Worm (Caenorhabditis elegans): ENCODE results near the gene M02B7.7.

DNA sequence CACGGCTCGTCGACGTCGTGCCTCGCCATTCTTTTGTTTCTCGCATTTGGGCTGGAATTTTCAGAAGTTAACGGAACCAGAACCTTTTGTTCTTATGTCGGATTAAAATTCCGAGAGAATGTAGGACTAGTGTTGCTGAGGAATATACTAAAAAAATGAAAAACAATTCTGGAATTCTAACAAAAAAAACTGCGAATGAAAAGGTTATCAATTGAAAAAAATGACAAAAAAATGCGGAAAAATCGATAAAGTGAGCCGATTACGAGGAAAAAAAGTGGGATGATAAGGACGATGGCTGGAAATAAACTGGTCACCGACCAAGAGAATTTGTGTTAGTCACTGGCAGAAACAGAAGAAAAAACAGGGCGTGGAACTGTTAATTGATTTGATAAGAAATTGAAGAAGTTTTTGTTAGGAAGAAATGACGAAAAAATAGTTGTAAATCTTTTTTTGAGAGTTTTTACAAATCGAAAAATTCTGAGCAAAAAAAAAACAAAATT lies 12.3 kb upstream of the M02B7.7 start, which contains the start of gene bris-1:
- TF ChIP-seq dpl-1 (GFP tag; optimal IDR thresholded peaks at IDR 0.05) (no peak), F16B12.6 (tag; optimal IDR thresholded peaks at IDR 0.05) (no peak), fkh-10 (GFP tag; optimal IDR thresholded peaks at IDR 0.05) (no peak), fos-1 (tag; optimal IDR thresholded peaks at IDR 0.05) (no peak), aly-2 (tag; optimal IDR thresholded peaks at IDR 0.05) (no peak), rnt-1 (tag; optimal IDR thresholded peaks at IDR 0.05) (no peak), elt-3 (tag; optimal IDR thresholded peaks at IDR 0.05) (no peak), nhr-12 (tag; optimal IDR thresholded peaks at IDR 0.05) (no peak), sup-37 (GFP tag; optimal IDR thresholded peaks at IDR 0.05) (no peak), ceh-8 (GFP tag; optimal IDR thresholded peaks at IDR 0.05) (no peak), nhr-76 (tag; optimal IDR thresholded peaks at IDR 0.05) (no peak), grh-1 (GFP tag; IDR thresholded peaks at IDR 0.05) (no peak)

All from whole organism, L1 larva.